Worm (Caenorhabditis elegans): Measurements from ENCODE around the gene rfl-1.
A peak's percentile ranks its signal among the peaks of the same experiment; 100 is the strongest.

Gene rfl-1

ce11 chrIII:7021156-7021637 is at the start of gene rfl-1 (continued):
- TF ChIP-seq dsc-1 (tag; optimal IDR thresholded peaks at IDR 0.05) = peak; percentile 52
- TF ChIP-seq fkh-8 (tag; optimal IDR thresholded peaks at IDR 0.05) = peak; percentile 42
- no peak for TF ChIP-seq aha-1 (tag; optimal IDR thresholded peaks at IDR 0.05)
- peak; percentile 61 for TF ChIP-seq mep-1 (tag; optimal IDR thresholded peaks at IDR 0.05)
- peak; percentile 55 for TF ChIP-seq C16A3.4 (tag; optimal IDR thresholded peaks at IDR 0.05)
- TF ChIP-seq irx-1 (tag; optimal IDR thresholded peaks at IDR 0.05) = no peak
- TF ChIP-seq fos-1 (tag; optimal IDR thresholded peaks at IDR 0.05) = peak; percentile 31
- TF ChIP-seq tbx-2 (tag; optimal IDR thresholded peaks at IDR 0.05) = peak; percentile 57
- TF ChIP-seq zag-1 (tag; optimal IDR thresholded peaks at IDR 0.05) = no peak
- no peak for TF ChIP-seq snpc-4 (tag; optimal IDR thresholded peaks at IDR 0.05)
- peak; percentile 66 for TF ChIP-seq nhr-47 (tag; optimal IDR thresholded peaks at IDR 0.05)
- peak; percentile 63 for TF ChIP-seq isw-1 (GFP tag; IDR thresholded peaks at IDR 0.05)
- no peak for TF ChIP-seq pag-3 (tag; optimal IDR thresholded peaks at IDR 0.05; ENCODE audit: borderline replicate concordance, insufficient read depth)
- no peak for TF ChIP-seq sptf-1 (tag; optimal IDR thresholded peaks at IDR 0.05)
- TF ChIP-seq tlp-1 (tag; optimal IDR thresholded peaks at IDR 0.05) = no peak
- no peak for TF ChIP-seq nhr-77 (tag; optimal IDR thresholded peaks at IDR 0.05)
- TF ChIP-seq lin-13 (GFP tag; optimal IDR thresholded peaks at IDR 0.05) = no peak
- TF ChIP-seq blmp-1 (tag; optimal IDR thresholded peaks at IDR 0.05) = peak; percentile 48
- TF ChIP-seq nhr-71 (tag; optimal IDR thresholded peaks at IDR 0.05) = peak; percentile 69
- TF ChIP-seq nhr-85 (tag) = peak; percentile 41
- peak; percentile 77 to 79 for TF ChIP-seq efl-1 (optimal IDR thresholded peaks at IDR 0.05)
- TF ChIP-seq efl-1 (GFP tag; optimal IDR thresholded peaks at IDR 0.05 in 1 of 2) = peak; percentile 74 to 96
- no peak for TF ChIP-seq pax-3 (tag; optimal IDR thresholded peaks at IDR 0.05)
- TF ChIP-seq nhr-237 (tag; optimal IDR thresholded peaks at IDR 0.05) = no peak
- peak; percentile 52 for TF ChIP-seq rnt-1 (tag; optimal IDR thresholded peaks at IDR 0.05)
- peak; percentile 55 for TF ChIP-seq nhr-20 (tag; optimal IDR thresholded peaks at IDR 0.05)
- TF ChIP-seq lin-14 (GFP tag; optimal IDR thresholded peaks at IDR 0.05) = peak; percentile 61
- TF ChIP-seq ama-1 (optimal IDR thresholded peaks at IDR 0.05) = no peak
- TF ChIP-seq nhr-19 (GFP tag; conservative IDR thresholded peaks at IDR 0.05) = peak; percentile 47
- no peak for TF ChIP-seq mef-2 (tag; optimal IDR thresholded peaks at IDR 0.05)
- TF ChIP-seq hlh-17 (GFP tag; optimal IDR thresholded peaks at IDR 0.05; ENCODE audit: borderline replicate concordance) = no peak
- TF ChIP-seq jun-1 (tag; optimal IDR thresholded peaks at IDR 0.05) = peak; percentile 19

DNA sequence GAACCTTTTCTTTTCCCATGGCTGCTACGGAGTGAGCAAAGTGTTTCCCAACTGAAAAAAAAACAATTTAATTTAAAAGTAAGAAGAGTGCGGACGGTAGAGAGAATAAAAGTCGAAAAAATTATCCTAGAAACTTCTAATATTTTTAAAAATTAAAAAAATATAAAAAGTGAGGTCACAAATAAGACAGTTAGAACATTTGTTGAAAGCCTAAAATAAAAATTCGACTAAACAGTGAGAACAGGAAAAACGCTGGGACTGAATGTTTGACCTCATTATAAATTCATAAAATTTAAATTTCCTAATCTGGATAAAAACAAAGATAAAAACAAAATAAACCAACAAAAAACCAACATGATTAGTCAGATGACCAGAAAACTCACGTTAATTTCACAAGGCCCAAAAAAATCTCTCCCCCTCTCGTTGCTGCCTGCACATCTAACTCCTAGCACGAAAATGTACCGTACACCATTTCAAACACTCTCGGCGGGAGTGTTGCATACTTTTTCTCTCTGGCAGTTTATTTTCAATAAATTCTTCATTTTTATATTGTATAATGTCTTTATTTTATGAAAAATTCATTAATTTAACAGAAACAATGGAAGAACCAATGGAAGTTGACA is 49.2 kb upstream of the rfl-1 start, which contains the start of the genes eef-1A.1 and rfc-4:
TSS of gene eef-1A.1 (minus strand) at position 51 of the 623 bp plus-strand sequence.
TSS of gene rfc-4 (plus strand) at position 592 of the 623 bp plus-strand sequence.
- peak; percentile 98 for TF ChIP-seq nhr-85 (tag)
- no peak for TF ChIP-seq unc-30 (tag; optimal IDR thresholded peaks at IDR 0.05)
- TF ChIP-seq dsc-1 (tag; optimal IDR thresholded peaks at IDR 0.05) = peak; percentile 98
- TF ChIP-seq sptf-1 (tag; optimal IDR thresholded peaks at IDR 0.05) = no peak
- peak; percentile 59 for TF ChIP-seq ceh-90 (tag; optimal IDR thresholded peaks at IDR 0.05)
- peak; percentile 92 for TF ChIP-seq grh-1 (GFP tag; IDR thresholded peaks at IDR 0.05)
- peak; percentile 99 for TF ChIP-seq C04F5.9 (tag; optimal IDR thresholded peaks at IDR 0.05)
- TF ChIP-seq irx-1 (tag; optimal IDR thresholded peaks at IDR 0.05) = peak; percentile 91
- TF ChIP-seq hpl-2 (GFP tag; optimal IDR thresholded peaks at IDR 0.05) = peak; percentile 90
- TF ChIP-seq lin-39 (tag; optimal IDR thresholded peaks at IDR 0.05) = peak; percentile 91
- peak; percentile 53 for TF ChIP-seq unc-62 (GFP tag; optimal IDR thresholded peaks at IDR 0.05)
- TF ChIP-seq swsn-7 (tag; optimal IDR thresholded peaks at IDR 0.05) = peak; percentile 97
- TF ChIP-seq fkh-10 (GFP tag; optimal IDR thresholded peaks at IDR 0.05) = peak; percentile 92
- TF ChIP-seq fkh-8 (tag; optimal IDR thresholded peaks at IDR 0.05) = peak; percentile 98
- TF ChIP-seq nhr-90 (tag; optimal IDR thresholded peaks at IDR 0.05; ENCODE audit: poor library complexity) = peak; percentile 97
- peak; percentile 97 for TF ChIP-seq lin-14 (GFP tag; optimal IDR thresholded peaks at IDR 0.05)
- TF ChIP-seq ets-5 (GFP tag; IDR thresholded peaks at IDR 0.05) = no peak
- peak; percentile 90 for TF ChIP-seq nhr-11 (tag; optimal IDR thresholded peaks at IDR 0.05)
- peak; percentile 27 for TF ChIP-seq fkh-4 (tag; optimal IDR thresholded peaks at IDR 0.05; ENCODE audit: borderline replicate concordance)
- no peak for TF ChIP-seq nhr-76 (tag; optimal IDR thresholded peaks at IDR 0.05)
- peak; percentile 95 for TF ChIP-seq jun-1 (tag; optimal IDR thresholded peaks at IDR 0.05)
- peak; percentile 59 for TF ChIP-seq elt-2 (tag; optimal IDR thresholded peaks at IDR 0.05)
- peak; percentile 95 for TF ChIP-seq unc-130 (tag; optimal IDR thresholded peaks at IDR 0.05)
- TF ChIP-seq xbp-1 (tag; optimal IDR thresholded peaks at IDR 0.05) = peak; percentile 97
- TF ChIP-seq ceh-63 (GFP tag; optimal IDR thresholded peaks at IDR 0.05) = peak; percentile 11
- peak; percentile 93 for TF ChIP-seq aly-2 (tag; optimal IDR thresholded peaks at IDR 0.05)
- peak; percentile 93 for TF ChIP-seq ztf-4 (tag; optimal IDR thresholded peaks at IDR 0.05)
- peak; percentile 78 for TF ChIP-seq pag-3 (tag; optimal IDR thresholded peaks at IDR 0.05; ENCODE audit: borderline replicate concordance, insufficient read depth)
- peak; percentile 98 for TF ChIP-seq nhr-71 (tag; optimal IDR thresholded peaks at IDR 0.05)
